Fruit fly (Drosophila melanogaster) whole organism, embryonic: Measurements from ENCODE around the gene CG11723.

Source experiments
- CG11560 ChIP-seq: fragments of 200-800 bp; sonication (Bioruptor generic); IDR thresholded peaks from 3 replicates; pipeline ENCODE4 v1.3.6; 2022; ENCODE audit warnings: missing biosample characterization, missing genetic modification characterization
- CG4730 ChIP-seq: fragments of 200-800 bp; sonication (Bioruptor generic); IDR thresholded peaks from 2 replicates; pipeline ENCODE4 v1.3.6; 2022; ENCODE audit warnings: missing biosample characterization, missing genetic modification characterization
- CG8290 ChIP-seq, 3 experiments: fragments of 200-800 bp; sonication (Bioruptor generic); optimal IDR thresholded peaks; 2 replicates each; lab custom pipeline; 2016 to 2019; ENCODE audit warnings: missing biosample characterization in 3 of 3, missing genetic modification characterization in 3 of 3, mild to moderate bottlenecking in 2 of 3, moderate library complexity in 1 of 3
- CHES-1-like ChIP-seq: fragments of 200-800 bp; sonication (Bioruptor generic); optimal IDR thresholded peaks from 2 replicates; lab custom pipeline; 2016; ENCODE audit warnings: missing biosample characterization, missing genetic modification characterization
- D19B ChIP-seq: fragments of 200-800 bp; sonication (Bioruptor generic); optimal IDR thresholded peaks from 2 replicates; lab custom pipeline; 2017; ENCODE audit warnings: missing biosample characterization, mild to moderate bottlenecking, missing genetic modification characterization
- Dll ChIP-seq: fragments of 200-800 bp; sonication (Bioruptor generic); IDR thresholded peaks from 4 replicates; pipeline ENCODE4 v1.3.6; 2022; ENCODE audit warnings: missing biosample characterization, missing genetic modification characterization; ENCODE audit not compliant: partially characterized antibody
- Dp ChIP-seq: fragments of 200-800 bp; sonication (Bioruptor generic); optimal IDR thresholded peaks from 2 replicates; lab custom pipeline; 2018; ENCODE audit warnings: missing biosample characterization, mild to moderate bottlenecking, missing genetic modification characterization, moderate library complexity
- Nf-YB ChIP-seq: fragments of 200-800 bp; sonication (Bioruptor generic); optimal IDR thresholded peaks from 3 replicates; lab custom pipeline; 2019; ENCODE audit warnings: missing biosample characterization, mild to moderate bottlenecking, missing genetic modification characterization, moderate library complexity
- Sox100B ChIP-seq: fragments of 200-800 bp; sonication (Bioruptor generic); optimal IDR thresholded peaks from 3 replicates; lab custom pipeline; 2018; ENCODE audit warnings: missing biosample characterization, mild to moderate bottlenecking, missing genetic modification characterization
- dan ChIP-seq: fragments of 200-800 bp; sonication (Bioruptor generic); IDR thresholded peaks from 2 replicates; pipeline ENCODE4 v1.3.6; 2022; ENCODE audit warnings: missing biosample characterization, missing genetic modification characterization
- kay ChIP-seq: fragments of 200-800 bp; sonication (Bioruptor generic); optimal IDR thresholded peaks from 2 replicates; lab custom pipeline; 2016; ENCODE audit warnings: missing biosample characterization, missing genetic modification characterization
- ro ChIP-seq: fragments of 200-800 bp; sonication (Bioruptor generic); IDR thresholded peaks from 2 replicates; pipeline ENCODE4 v1.3.6; 2022; ENCODE audit warnings: missing biosample characterization, missing genetic modification characterization

- no peak for TF ChIP-seq CG11560
- TF ChIP-seq dan (GFP tag; lab: Robert Waterston, UW) = no peak
- no peak for TF ChIP-seq CG4730 (GFP tag; lab: Robert Waterston, UW)
- TF ChIP-seq Sox100B (GFP tag; lab: Kevin White, UChicago) = no peak
- no peak for TF ChIP-seq CHES-1-like (GFP tag; lab: Kevin White, UChicago)
- TF ChIP-seq D19B = no peak
- TF ChIP-seq Dp (GFP tag; lab: Kevin White, UChicago) = no peak
- no peak for TF ChIP-seq kay (GFP tag; lab: Kevin White, UChicago)
- no peak for TF ChIP-seq ro
- TF ChIP-seq Nf-YB = no peak
- no peak for TF ChIP-seq Dll (GFP tag; lab: Robert Waterston, UW)
- TF ChIP-seq CG8290 (GFP tag; optimal IDR thresholded peaks at IDR 0.05; lab: Kevin White, UChicago) = no peak
- no peak for TF ChIP-seq CG8290 (tag; optimal IDR thresholded peaks at IDR 0.05; lab: Kevin White, UChicago)
Measured at dm6 chr2L:2190684-2191083, 43.6 kb upstream of the CG11723 start.
